Fruit fly (Drosophila melanogaster) S2 (cell line): Measurements from ENCODE around the gene Or10a.

Experiments
- CG8478 ChIP-seq: fragments of >200 bp; optimal IDR thresholded peaks from 2 replicates; lab custom pipeline; 2018
- CTCF ChIP-seq, 2 experiments: fragments of >200 bp; optimal IDR thresholded peaks; 2 replicates each; lab custom pipeline; 2018

DNA sequence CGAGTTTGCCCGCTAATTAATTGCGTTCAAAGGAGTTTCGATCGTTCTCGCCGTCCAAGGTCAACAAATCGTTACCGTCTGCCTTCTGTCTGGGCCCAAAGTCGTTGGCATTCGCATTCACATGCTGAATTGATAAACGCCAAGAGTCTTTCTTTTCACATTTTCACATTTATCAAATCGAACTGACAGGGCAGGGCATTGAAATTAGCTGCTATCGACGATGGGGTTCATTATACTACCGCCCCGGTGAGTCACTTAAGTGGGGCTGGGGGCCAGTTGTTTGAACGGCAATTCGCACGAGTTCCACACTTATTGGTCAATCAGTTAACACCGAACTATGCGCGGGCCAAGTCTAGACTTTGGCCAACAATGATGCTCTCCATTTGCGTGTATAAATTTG is 13.7 kb upstream of the Or10a start:
- TF ChIP-seq CTCF (optimal IDR thresholded peaks at IDR 0.05; lab: Kevin White, UChicago), result no peak
- no peak for TF ChIP-seq CG8478 (lab: Kevin White, UChicago)
